Fruit fly (Drosophila melanogaster) whole organism, embryonic: ENCODE results near the gene CG13403.

Experiments used
- Antp ChIP-seq: fragments of 200-800 bp; sonication (Bioruptor generic); optimal IDR thresholded peaks from 3 replicates; lab custom pipeline; 2016; ENCODE audit warnings: missing biosample characterization, missing genetic modification characterization
- CG10274 ChIP-seq: fragments of 200-800 bp; sonication (Bioruptor generic); optimal IDR thresholded peaks from 3 replicates; lab custom pipeline; 2017; ENCODE audit warnings: missing biosample characterization, mild to moderate bottlenecking, missing genetic modification characterization
- CG11695 ChIP-seq: fragments of 200-800 bp; sonication (Bioruptor generic); IDR thresholded peaks from 3 replicates; pipeline ENCODE4 v1.3.6; 2022; ENCODE audit warnings: missing biosample characterization, missing genetic modification characterization
- CG12104 ChIP-seq: fragments of 200-800 bp; sonication (Bioruptor generic); optimal IDR thresholded peaks from 3 replicates; lab custom pipeline; 2016; ENCODE audit warnings: missing biosample characterization, missing genetic modification characterization
- CG12769 ChIP-seq: fragments of 200-800 bp; sonication (Bioruptor generic); optimal IDR thresholded peaks from 2 replicates; lab custom pipeline; 2019; ENCODE audit warnings: missing biosample characterization, mild to moderate bottlenecking, missing genetic modification characterization, moderate library complexity
- CG14050 ChIP-seq: fragments of 200-800 bp; sonication (Bioruptor generic); IDR thresholded peaks from 3 replicates; pipeline ENCODE4 v1.3.6; 2022; ENCODE audit warnings: missing biosample characterization, missing genetic modification characterization
- CG17361 ChIP-seq: fragments of 200-800 bp; sonication (Bioruptor generic); IDR thresholded peaks from 3 replicates; pipeline ENCODE4 v1.3.6; 2022; ENCODE audit warnings: missing biosample characterization, missing genetic modification characterization
- CG2116 ChIP-seq: fragments of 200-800 bp; sonication (Bioruptor generic); optimal IDR thresholded peaks from 3 replicates; lab custom pipeline; 2018; ENCODE audit warnings: missing biosample characterization, mild to moderate bottlenecking, missing genetic modification characterization
- CG30020 ChIP-seq: fragments of 200-800 bp; optimal IDR thresholded peaks from 2 replicates; lab custom pipeline; 2019; ENCODE audit warnings: missing biosample characterization, mild to moderate bottlenecking, missing genetic modification characterization, moderate library complexity
- CG31388 ChIP-seq: fragments of 200-800 bp; sonication (Bioruptor generic); optimal IDR thresholded peaks from 2 replicates; lab custom pipeline; 2016; ENCODE audit warnings: missing biosample characterization, missing genetic modification characterization
- CG32767 ChIP-seq: fragments of 200-800 bp; sonication (Bioruptor generic); IDR thresholded peaks from 2 replicates; pipeline ENCODE4 v1.3.6; 2022; ENCODE audit warnings: missing biosample characterization, missing genetic modification characterization
- CG42726 ChIP-seq: fragments of 200-800 bp; sonication (Bioruptor generic); IDR thresholded peaks from 2 replicates; pipeline ENCODE4 v1.3.6; 2022; ENCODE audit warnings: missing biosample characterization, missing genetic modification characterization; ENCODE audit not compliant: partially characterized antibody
- CG4730 ChIP-seq: fragments of 200-800 bp; sonication (Bioruptor generic); IDR thresholded peaks from 2 replicates; pipeline ENCODE4 v1.3.6; 2022; ENCODE audit warnings: missing biosample characterization, missing genetic modification characterization
- CG5245 ChIP-seq: fragments of 200-800 bp; sonication (Bioruptor generic); optimal IDR thresholded peaks from 3 replicates; lab custom pipeline; 2016; ENCODE audit warnings: missing biosample characterization, missing genetic modification characterization
- CG5953 ChIP-seq: fragments of 200-800 bp; sonication (Bioruptor generic); IDR thresholded peaks from 2 replicates; pipeline ENCODE4 v1.3.6; 2022; ENCODE audit warnings: missing biosample characterization, missing genetic modification characterization
- CG6254 ChIP-seq: fragments of 200-800 bp; sonication (Bioruptor generic); optimal IDR thresholded peaks from 3 replicates; lab custom pipeline; 2017; ENCODE audit warnings: mild to moderate bottlenecking, missing biosample characterization, missing genetic modification reagents, missing genetic modification characterization
- CG6765 ChIP-seq: fragments of 200-800 bp; sonication (Bioruptor generic); optimal IDR thresholded peaks from 3 replicates; lab custom pipeline; 2017; ENCODE audit warnings: missing biosample characterization, mild to moderate bottlenecking, missing genetic modification characterization
- Chrac-16 ChIP-seq: fragments of 200-800 bp; sonication (Bioruptor generic); optimal IDR thresholded peaks from 3 replicates; lab custom pipeline; 2016; ENCODE audit warnings: missing biosample characterization, missing genetic modification characterization
- Deaf1 ChIP-seq: fragments of 200-800 bp; optimal IDR thresholded peaks from 3 replicates; lab custom pipeline; 2019; ENCODE audit warnings: missing biosample characterization, mild to moderate bottlenecking, missing genetic modification characterization, moderate library complexity
- Dip3 ChIP-seq: fragments of 200-800 bp; sonication (Bioruptor generic); optimal IDR thresholded peaks from 3 replicates; lab custom pipeline; 2016; ENCODE audit warnings: missing biosample characterization, missing genetic modification characterization
- Elba2 ChIP-seq: fragments of 200-800 bp; sonication (Bioruptor generic); optimal IDR thresholded peaks from 3 replicates; lab custom pipeline; 2016; ENCODE audit warnings: missing biosample characterization, missing genetic modification characterization
- Fer3 ChIP-seq: fragments of 200-800 bp; sonication (Bioruptor generic); optimal IDR thresholded peaks from 2 replicates; lab custom pipeline; 2018; ENCODE audit warnings: missing biosample characterization, mild to moderate bottlenecking, missing genetic modification characterization, moderate library complexity
- Hand ChIP-seq: fragments of 200-800 bp; sonication (Bioruptor generic); optimal IDR thresholded peaks from 2 replicates; lab custom pipeline; 2017; ENCODE audit warnings: mild to moderate bottlenecking, missing biosample characterization, missing genetic modification reagents, missing genetic modification characterization
- Jarid2 ChIP-seq: fragments of 200-800 bp; sonication (Bioruptor generic); optimal IDR thresholded peaks from 3 replicates; lab custom pipeline; 2017; ENCODE audit warnings: mild to moderate bottlenecking, missing biosample characterization, missing genetic modification reagents, missing genetic modification characterization
- Mes4 ChIP-seq: fragments of 200-800 bp; sonication (Bioruptor generic); optimal IDR thresholded peaks from 2 replicates; lab custom pipeline; 2016; ENCODE audit warnings: missing biosample characterization, missing genetic modification characterization
- Sox102F ChIP-seq: fragments of 200-800 bp; sonication (Bioruptor generic); optimal IDR thresholded peaks from 2 replicates; lab custom pipeline; 2018; ENCODE audit warnings: missing biosample characterization, mild to moderate bottlenecking, missing genetic modification characterization, moderate library complexity
- Ssrp ChIP-seq: fragments of 200-800 bp; sonication (Bioruptor generic); optimal IDR thresholded peaks from 2 replicates; lab custom pipeline; 2018; ENCODE audit warnings: missing biosample characterization, mild to moderate bottlenecking, missing genetic modification characterization, moderate library complexity
- Trl ChIP-seq, 3 experiments: fragments of >200 bp in 2 of 3; fragments of 200-800 bp in 1 of 3; sonication (Bioruptor generic) in 1 of 3; optimal IDR thresholded peaks; 2 replicates in 1 of 3; 3 replicates in 2 of 3; lab custom pipeline; 2016 to 2017; ENCODE audit warnings: missing biosample characterization in 1 of 3, missing genetic modification characterization in 1 of 3
- ac ChIP-seq: fragments of 200-800 bp; sonication (Bioruptor generic); optimal IDR thresholded peaks from 3 replicates; lab custom pipeline; 2017; ENCODE audit warnings: missing biosample characterization, mild to moderate bottlenecking, missing genetic modification characterization
- ato ChIP-seq: fragments of 200-800 bp; sonication (Bioruptor generic); IDR thresholded peaks from 2 replicates; pipeline ENCODE4 v1.3.6; 2022; ENCODE audit warnings: missing biosample characterization, missing genetic modification characterization; ENCODE audit not compliant: partially characterized antibody
- dimm ChIP-seq: fragments of 200-800 bp; sonication (Bioruptor generic); IDR thresholded peaks from 2 replicates; pipeline ENCODE4 v1.3.6; 2022; ENCODE audit warnings: missing biosample characterization, missing genetic modification characterization
- emc ChIP-seq: fragments of 200-800 bp; sonication (Bioruptor generic); optimal IDR thresholded peaks from 2 replicates; lab custom pipeline; 2016; ENCODE audit warnings: missing biosample characterization, missing genetic modification characterization
- esg ChIP-seq: fragments of 200-800 bp; sonication (Bioruptor generic); conservative IDR thresholded peaks from 2 replicates; pipeline ENCODE4 v1.3.6; 2022; ENCODE audit warnings: missing biosample characterization, missing genetic modification characterization
- ftz-f1 ChIP-seq: fragments of 200-800 bp; sonication (Bioruptor generic); optimal IDR thresholded peaks from 2 replicates; lab custom pipeline; 2016; ENCODE audit warnings: missing biosample characterization, missing genetic modification characterization
- grn ChIP-seq: fragments of 200-800 bp; sonication (Bioruptor generic); optimal IDR thresholded peaks from 3 replicates; lab custom pipeline; 2017; ENCODE audit warnings: missing biosample characterization, missing genetic modification characterization
- kay ChIP-seq: fragments of 200-800 bp; sonication (Bioruptor generic); optimal IDR thresholded peaks from 2 replicates; lab custom pipeline; 2016; ENCODE audit warnings: missing biosample characterization, missing genetic modification characterization
- maf-S ChIP-seq: fragments of 200-800 bp; sonication (Bioruptor generic); optimal IDR thresholded peaks from 2 replicates; lab custom pipeline; 2016; ENCODE audit warnings: missing biosample characterization, missing genetic modification characterization
- pho ChIP-seq: fragments of 200-800 bp; sonication (Bioruptor generic); optimal IDR thresholded peaks from 2 replicates; lab custom pipeline; 2016; ENCODE audit warnings: missing biosample characterization, missing genetic modification characterization
- pum ChIP-seq: fragments of 200-800 bp; sonication (Bioruptor generic); optimal IDR thresholded peaks from 2 replicates; lab custom pipeline; 2016; ENCODE audit warnings: missing biosample characterization, missing genetic modification characterization
- ranshi ChIP-seq: fragments of 200-800 bp; sonication (Bioruptor generic); IDR thresholded peaks from 2 replicates; pipeline ENCODE4 v1.3.6; 2022; ENCODE audit warnings: missing biosample characterization, missing genetic modification characterization
- repo ChIP-seq: fragments of 200-800 bp; sonication (Bioruptor generic); optimal IDR thresholded peaks from 2 replicates; lab custom pipeline; 2016; ENCODE audit warnings: missing biosample characterization, missing genetic modification characterization
- scrt ChIP-seq: fragments of 200-800 bp; sonication (Bioruptor generic); optimal IDR thresholded peaks from 2 replicates; lab custom pipeline; 2018; ENCODE audit warnings: missing biosample characterization, mild to moderate bottlenecking, missing genetic modification characterization, moderate library complexity
- sd ChIP-seq: fragments of 200-800 bp; sonication (Bioruptor generic); optimal IDR thresholded peaks from 3 replicates; lab custom pipeline; 2018; ENCODE audit warnings: missing biosample characterization, mild to moderate bottlenecking, missing genetic modification characterization, moderate library complexity
- slou ChIP-seq: fragments of 200-800 bp; sonication (Bioruptor generic); optimal IDR thresholded peaks from 3 replicates; lab custom pipeline; 2016; ENCODE audit warnings: missing biosample characterization, missing genetic modification characterization
- ssp ChIP-seq: fragments of 200-800 bp; sonication (Bioruptor generic); IDR thresholded peaks from 2 replicates; pipeline ENCODE4 v1.3.6; 2022; ENCODE audit warnings: missing biosample characterization, missing genetic modification characterization
- tll ChIP-seq, 2 experiments: fragments of 200-800 bp in 1 of 2; fragments of >200 bp in 1 of 2; sonication (Bioruptor generic) in 1 of 2; optimal IDR thresholded peaks; 2 replicates each; lab custom pipeline; 2017 to 2019; ENCODE audit warnings: missing biosample characterization in 2 of 2, missing genetic modification characterization in 2 of 2, mild to moderate bottlenecking in 1 of 2, moderate library complexity in 1 of 2
- toy ChIP-seq: fragments of 200-800 bp; sonication (Bioruptor generic); IDR thresholded peaks from 2 replicates; pipeline ENCODE4 v1.3.6; 2022; ENCODE audit warnings: missing biosample characterization, missing genetic modification characterization
- tx ChIP-seq: fragments of 200-800 bp; sonication (Bioruptor generic); optimal IDR thresholded peaks from 2 replicates; lab custom pipeline; 2016; ENCODE audit warnings: missing biosample characterization, missing genetic modification characterization
- wek ChIP-seq: fragments of 200-800 bp; sonication (Bioruptor generic); optimal IDR thresholded peaks from 3 replicates; lab custom pipeline; 2018; ENCODE audit warnings: missing biosample characterization, mild to moderate bottlenecking, missing genetic modification characterization, moderate library complexity
- zfh2 ChIP-seq: fragments of 200-800 bp; sonication (Bioruptor generic); optimal IDR thresholded peaks from 2 replicates; lab custom pipeline; 2016; ENCODE audit warnings: missing biosample characterization, missing genetic modification characterization

Gene CG13403

DNA sequence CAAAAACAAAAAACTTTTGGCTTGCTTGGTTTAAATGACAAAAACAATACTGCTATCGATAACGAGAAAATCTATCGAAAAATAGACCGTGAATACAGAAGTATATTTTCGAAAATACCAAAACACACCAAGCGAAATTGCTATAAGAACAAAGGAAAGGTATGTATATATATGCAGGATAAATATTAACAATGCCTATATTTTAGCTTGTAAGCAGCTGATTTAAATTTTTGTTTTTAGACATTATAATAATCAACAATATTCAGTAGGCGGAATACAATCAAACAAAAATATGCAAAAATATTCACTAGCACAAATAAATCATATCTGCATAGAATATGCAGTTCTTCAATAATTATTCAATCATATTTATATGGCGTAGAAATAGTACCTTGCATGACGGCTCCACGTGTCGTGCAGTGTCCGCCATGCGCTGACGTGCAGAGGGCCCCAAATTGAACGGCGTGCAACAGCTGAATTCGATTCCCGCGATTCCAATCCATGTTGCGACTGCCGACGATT is 46.1 kb upstream of the CG13403 start, which contains the start of the genes Fbxl4 and Dus2 (continued):
- TF ChIP-seq Elba2 (GFP tag; lab: Kevin White, UChicago) (peak; percentile 66), CG17361 (peak; percentile 96), esg (peak; percentile 93), ssp (GFP tag; lab: Robert Waterston, UW) (peak; percentile 85), repo (peak; percentile 83), Fer3 (tag; lab: Kevin White, UChicago) (peak; percentile 87), tx (GFP tag; lab: Kevin White, UChicago) (peak; percentile 92), dimm (GFP tag; lab: Robert Waterston, UW) (peak; percentile 67), CG11695 (GFP tag; lab: Robert Waterston, UW) (peak; percentile 83), ranshi (GFP tag; lab: Robert Waterston, UW) (peak; percentile 89), emc (GFP tag; lab: Kevin White, UChicago) (peak; percentile 61), toy (GFP tag; lab: Robert Waterston, UW) (peak; percentile 74), Mes4 (GFP tag; lab: Kevin White, UChicago) (peak; percentile 89), scrt (peak; percentile 89), CG30020 (tag; lab: Kevin White, UChicago) (peak; percentile 87), ato (no peak; the same call in 1 of the 2 replicates), tll (GFP tag; optimal IDR thresholded peaks at IDR 0.05; lab: Kevin White, UChicago) (no peak), CG31388 (peak; percentile 78), CG12769 (no peak), Sox102F (GFP tag; lab: Kevin White, UChicago) (peak; percentile 91), CG2116 (GFP tag; lab: Kevin White, UChicago) (peak; percentile 80), CG5245 (GFP tag; lab: Kevin White, UChicago) (peak; percentile 91), zfh2 (peak; percentile 94), Hand (peak; percentile 66), CG5953 (GFP tag; lab: Robert Waterston, UW) (peak; percentile 86), CG14050 (GFP tag; lab: Robert Waterston, UW) (peak; percentile 82), maf-S (GFP tag; lab: Kevin White, UChicago) (peak; percentile 86), Ssrp (tag; lab: Kevin White, UChicago) (peak; percentile 92), CG6765 (GFP tag; lab: Kevin White, UChicago) (peak; percentile 85), Antp (GFP tag; lab: Kevin White, UChicago) (peak; percentile 93), CG12104 (peak; percentile 91), pum (peak; percentile 93), Deaf1 (peak; percentile 63), sd (peak; percentile 61), wek (GFP tag; lab: Kevin White, UChicago) (peak; percentile 27), grn (no peak), CG42726 (GFP tag; lab: Robert Waterston, UW) (no peak), Dip3 (peak; percentile 90), CG32767 (GFP tag; lab: Robert Waterston, UW) (peak; percentile 88), CG10274 (GFP tag; lab: Kevin White, UChicago) (peak; percentile 77), kay (GFP tag; lab: Kevin White, UChicago) (peak; percentile 88), pho (GFP tag; lab: Kevin White, UChicago) (peak; percentile 94), CG6254 (peak; percentile 78), ftz-f1 (peak; percentile 51), Jarid2 (GFP tag; lab: Kevin White, UChicago) (no peak), CG4730 (GFP tag; lab: Robert Waterston, UW) (peak; percentile 87), slou (GFP tag; lab: Kevin White, UChicago) (peak; percentile 88), ac (GFP tag; lab: Kevin White, UChicago) (peak; percentile 45), Chrac-16 (GFP tag; lab: Kevin White, UChicago) (peak; percentile 94), Trl (optimal IDR thresholded peaks at IDR 0.05; lab: Kevin White, UChicago) (no peak), Trl (GFP tag; optimal IDR thresholded peaks at IDR 0.05; lab: Kevin White, UChicago) (peak; percentile 94)
